Worm (Caenorhabditis elegans) whole organism, L4 larva: ENCODE data around the gene mrps-10.

Experiments
- dmd-9 ChIP-seq: fragments of 200-800 bp; sonication (Bioruptor generic); IDR thresholded peaks from 2 replicates; pipeline ENCODE4 v1.3.6; 2022; ENCODE audit warnings: missing genetic modification reagents, missing genetic modification characterization, missing compliant biosample characterization
- duxl-1 ChIP-seq: sonication (generic microtip); optimal IDR thresholded peaks from 2 replicates; lab custom pipeline; 2016; ENCODE audit warnings: mild to moderate bottlenecking, missing genetic modification characterization, moderate library complexity, missing compliant biosample characterization; ENCODE audit not compliant: poor library complexity
- dve-1 ChIP-seq: sonication (generic microtip); optimal IDR thresholded peaks from 2 replicates; lab custom pipeline; 2017; ENCODE audit warnings: antibody characterized with exemption, mild to moderate bottlenecking, missing genetic modification characterization, missing compliant biosample characterization; ENCODE audit not compliant: insufficient read depth
- egl-27 ChIP-seq: sonication (generic microtip); optimal IDR thresholded peaks from 3 replicates; lab custom pipeline; 2017; ENCODE audit warnings: missing biosample characterization, missing genetic modification reagents, missing genetic modification characterization
- fos-1 ChIP-seq: fragments of 150-350 bp; optimal IDR thresholded peaks from 2 replicates; lab custom pipeline; 2014; ENCODE audit warnings: missing biosample characterization, missing genetic modification characterization
- jun-1 ChIP-seq: fragments of 150-350 bp; optimal IDR thresholded peaks from 2 replicates; lab custom pipeline; 2014; ENCODE audit warnings: missing biosample characterization, missing genetic modification reagents, missing genetic modification characterization
- lin-39 ChIP-seq: fragments of 150-350 bp; optimal IDR thresholded peaks from 2 replicates; lab custom pipeline; 2014; ENCODE audit warnings: missing biosample characterization, missing genetic modification reagents, missing genetic modification characterization
- lsy-2 ChIP-seq, 2 experiments: fragments of 150-350 bp in 1 of 2; sonication (generic microtip) in 1 of 2; optimal IDR thresholded peaks; 2 replicates each; lab custom pipeline; 2014 to 2017; ENCODE audit warnings: missing biosample characterization in 2 of 2, missing genetic modification characterization in 2 of 2
- nhr-6 ChIP-seq: fragments of 150-350 bp; optimal IDR thresholded peaks from 2 replicates; lab custom pipeline; 2014; ENCODE audit warnings: missing biosample characterization, missing genetic modification characterization
- nhr-77 ChIP-seq: fragments of 150-350 bp; optimal IDR thresholded peaks from 2 replicates; lab custom pipeline; 2014; ENCODE audit warnings: missing biosample characterization, missing genetic modification characterization
- pqm-1 ChIP-seq: sonication (generic microtip); optimal IDR thresholded peaks from 2 replicates; lab custom pipeline; 2017; ENCODE audit warnings: missing biosample characterization, missing genetic modification characterization
- snpc-4 ChIP-seq: fragments of 150-350 bp; optimal IDR thresholded peaks from 2 replicates; lab custom pipeline; 2014; ENCODE audit warnings: missing biosample characterization, missing genetic modification characterization

DNA sequence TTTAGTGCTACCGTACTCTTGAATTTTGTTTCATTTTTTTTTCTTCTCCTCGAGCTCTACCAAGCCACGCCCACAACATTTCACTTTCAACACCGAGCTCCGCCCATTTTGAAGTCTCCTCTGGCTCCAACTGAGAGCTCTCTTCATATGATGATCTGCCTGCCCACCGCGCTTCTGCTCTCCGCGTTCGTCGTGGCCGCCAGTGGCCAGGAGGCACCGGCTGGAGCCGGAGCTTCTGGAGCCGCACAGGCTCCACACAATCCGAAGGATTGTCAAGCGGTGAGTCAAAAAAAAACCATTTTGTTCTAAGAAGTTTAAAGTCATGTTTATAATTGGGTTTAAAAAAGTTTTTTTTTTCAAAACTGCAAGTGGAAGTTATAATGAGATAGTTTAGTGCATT lies 16.0 kb upstream of the mrps-10 start, which contains the start of gene flp-14:
- TF ChIP-seq fos-1 (tag; lab: Kevin White, UChicago) (no peak), jun-1 (no peak), nhr-6 (tag; lab: Kevin White, UChicago) (no peak), snpc-4 (tag; lab: Kevin White, UChicago) (no peak), lsy-2 (tag; optimal IDR thresholded peaks at IDR 0.05; lab: Kevin White, UChicago) (no peak), duxl-1 (tag; lab: Kevin White, UChicago) (no peak), pqm-1 (tag; lab: Kevin White, UChicago) (no peak), dve-1 (tag; lab: Kevin White, UChicago) (no peak), nhr-77 (no peak), dmd-9 (GFP tag; lab: Robert Waterston, UW) (no peak), lin-39 (no peak), egl-27 (tag; lab: Kevin White, UChicago) (no peak)
